Fruit fly (Drosophila melanogaster): Measurements from ENCODE around the gene CG10650.

Gene CG10650

dm6 chr2L:18968370-18969105 lies 27.2 kb downstream of the CG10650 start, which contains the start of the genes Nak and Tango6 (continued):
- no peak for TF ChIP-seq CG18011 (GFP tag; optimal IDR thresholded peaks at IDR 0.05)
- TF ChIP-seq CG4854 (GFP tag; optimal IDR thresholded peaks at IDR 0.05), result no peak
- no peak for TF ChIP-seq lab (GFP tag; optimal IDR thresholded peaks at IDR 0.05)
- peak; percentile 81 for TF ChIP-seq nmo (GFP tag; optimal IDR thresholded peaks at IDR 0.05)
- peak; percentile 32 for TF ChIP-seq CG18262 (tag; optimal IDR thresholded peaks at IDR 0.05)
- peak; percentile 81 for TF ChIP-seq stwl (tag; optimal IDR thresholded peaks at IDR 0.05)
- peak; percentile 29 for TF ChIP-seq CG10431 (GFP tag; optimal IDR thresholded peaks at IDR 0.05)
- TF ChIP-seq sna (GFP tag; IDR thresholded peaks at IDR 0.05; ENCODE audit: partially characterized antibody), result peak; percentile 98
- no peak for TF ChIP-seq Xrp1 (GFP tag; IDR thresholded peaks at IDR 0.05)
- no peak for TF ChIP-seq CG8359 (GFP tag; optimal IDR thresholded peaks at IDR 0.05; ENCODE audit: borderline replicate concordance)
- peak; percentile 15 for TF ChIP-seq gro (GFP tag; optimal IDR thresholded peaks at IDR 0.05)
- peak; percentile 87 for TF ChIP-seq Bgb (GFP tag; IDR thresholded peaks at IDR 0.05; ENCODE audit: partially characterized antibody)
- TF ChIP-seq Hmr (GFP tag; optimal IDR thresholded peaks at IDR 0.05), result peak; percentile 33
- TF ChIP-seq pzg (GFP tag; optimal IDR thresholded peaks at IDR 0.05), result peak; percentile 68
- TF ChIP-seq CG13287 (GFP tag; IDR thresholded peaks at IDR 0.05; ENCODE audit: partially characterized antibody), result peak; percentile 97
- TF ChIP-seq otp (GFP tag; IDR thresholded peaks at IDR 0.05), result no peak
- peak; percentile 4 for TF ChIP-seq CG3163 (GFP tag; optimal IDR thresholded peaks at IDR 0.05)

DNA sequence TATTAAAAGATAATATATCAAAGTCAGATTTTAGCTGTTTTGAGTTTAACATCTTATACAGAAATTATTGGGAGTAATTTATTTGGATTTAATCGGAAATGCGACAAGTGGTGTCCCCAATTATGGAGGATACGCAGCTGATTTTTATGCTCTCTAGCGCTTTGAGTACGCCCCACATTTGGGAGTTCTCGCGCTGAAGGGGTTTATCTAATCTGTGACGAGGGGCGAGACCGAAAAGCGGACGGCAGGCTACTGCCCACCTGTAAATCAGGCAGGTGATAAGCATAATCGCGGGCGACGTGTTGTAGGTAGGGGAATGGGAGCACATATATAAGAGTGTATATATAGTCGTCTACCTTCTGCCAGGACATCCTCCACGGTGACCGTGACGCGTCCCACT lies 27.8 kb downstream of the CG10650 start:
- TF ChIP-seq BtbVII (GFP tag; optimal IDR thresholded peaks at IDR 0.05), result peak; percentile 27
- peak; percentile 74 for TF ChIP-seq GATAe (GFP tag; conservative IDR thresholded peaks at IDR 0.05)
- 0 out of 2 replicates have a peak, but pooled peaks have one; percentile 21 for TF ChIP-seq HLH3B (GFP tag; IDR thresholded peaks at IDR 0.05)
- TF ChIP-seq CG8290 (GFP tag; optimal IDR thresholded peaks at IDR 0.05), result no peak
- peak in 1 of 2 experiments; percentile 28 for TF ChIP-seq CG8290 (tag; optimal IDR thresholded peaks at IDR 0.05)
- TF ChIP-seq CG18599 (GFP tag; optimal IDR thresholded peaks at IDR 0.05), result peak; percentile 8
- TF ChIP-seq Pdp1 (GFP tag; optimal IDR thresholded peaks at IDR 0.05), result peak in 1 of 2 experiments; percentile 11
- TF ChIP-seq CG32532 (GFP tag; IDR thresholded peaks at IDR 0.05), result peak; percentile 14; the same call in 1 of the 2 replicates
- peak; percentile 46 for TF ChIP-seq Kr (GFP tag; optimal IDR thresholded peaks at IDR 0.05)
- TF ChIP-seq Mes4 (GFP tag; optimal IDR thresholded peaks at IDR 0.05), result no peak
- TF ChIP-seq en (GFP tag; optimal IDR thresholded peaks at IDR 0.05), result no peak
- peak; percentile 33 for TF ChIP-seq CG10543 (GFP tag; optimal IDR thresholded peaks at IDR 0.05)
- peak; percentile 69 for TF ChIP-seq CG1529 (GFP tag; optimal IDR thresholded peaks at IDR 0.05)
- TF ChIP-seq Hey (tag; optimal IDR thresholded peaks at IDR 0.05), result peak; percentile 87
- TF ChIP-seq exex (tag; optimal IDR thresholded peaks at IDR 0.05), result peak; percentile 68
- no peak for TF ChIP-seq CG11456 (GFP tag; IDR thresholded peaks at IDR 0.05)
- TF ChIP-seq mirr (GFP tag; optimal IDR thresholded peaks at IDR 0.05), result peak; percentile 12
- peak; percentile 15 for TF ChIP-seq D19A (tag; optimal IDR thresholded peaks at IDR 0.05)
- peak; percentile 37 for TF ChIP-seq sug (tag; optimal IDR thresholded peaks at IDR 0.05)
- no peak for TF ChIP-seq row (GFP tag; IDR thresholded peaks at IDR 0.05)
- TF ChIP-seq grn (GFP tag; optimal IDR thresholded peaks at IDR 0.05), result peak; percentile 35
- peak; percentile 8 for TF ChIP-seq CG34376 (GFP tag; optimal IDR thresholded peaks at IDR 0.05)
- TF ChIP-seq HmgZ (tag; optimal IDR thresholded peaks at IDR 0.05), result peak; percentile 36
- no peak for TF ChIP-seq CG33557 (GFP tag; optimal IDR thresholded peaks at IDR 0.05)

Measured in whole organism, embryonic.